Fruit fly (Drosophila melanogaster): Measurements from ENCODE around the gene SsRbeta.

Gene SsRbeta

dm6 chr3L:16145282-16145681, 15.9 kb downstream of the SsRbeta start:
- TF ChIP-seq vri (GFP tag; optimal IDR thresholded peaks at IDR 0.05) (peak; percentile 88), Eip75B (GFP tag; optimal IDR thresholded peaks at IDR 0.05) (peak; percentile 46), CG6163 (GFP tag; IDR thresholded peaks at IDR 0.05) (no peak)

dm6 chr3L:16145931-16146538, 16.6 kb downstream of the SsRbeta start:
- TF ChIP-seq Eip78C (GFP tag) = peak; percentile 54
- TF ChIP-seq CG11294 (GFP tag; IDR thresholded peaks at IDR 0.05) = no peak
- no peak for TF ChIP-seq fd59A (GFP tag; optimal IDR thresholded peaks at IDR 0.05)
- TF ChIP-seq topi (GFP tag; optimal IDR thresholded peaks at IDR 0.05) = no peak

DNA sequence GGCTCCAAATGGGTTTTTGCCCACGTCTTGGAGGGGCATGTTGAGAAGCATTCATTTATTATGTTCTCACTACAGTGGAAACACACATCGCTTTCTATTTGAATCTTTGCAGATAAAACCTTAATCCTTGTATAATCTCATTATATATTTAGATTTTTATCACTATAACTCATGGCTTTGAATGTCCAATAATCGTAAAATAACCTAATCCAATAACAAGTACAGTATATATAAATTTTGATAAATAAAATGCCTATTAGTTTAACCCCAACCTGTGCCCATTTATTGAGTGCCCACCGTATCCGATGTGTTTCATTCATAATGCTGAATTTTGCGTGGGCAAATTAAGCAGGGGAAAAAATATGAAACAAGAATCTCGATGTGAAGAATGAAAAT, 17.1 kb downstream of the SsRbeta start:
- TF ChIP-seq topi (GFP tag; optimal IDR thresholded peaks at IDR 0.05) = no peak
- TF ChIP-seq CG7368 (GFP tag; optimal IDR thresholded peaks at IDR 0.05) = no peak
- TF ChIP-seq Hr4 (GFP tag; optimal IDR thresholded peaks at IDR 0.05) = peak; percentile 5
- peak; percentile 75 for TF ChIP-seq Eip78C (GFP tag)

DNA sequence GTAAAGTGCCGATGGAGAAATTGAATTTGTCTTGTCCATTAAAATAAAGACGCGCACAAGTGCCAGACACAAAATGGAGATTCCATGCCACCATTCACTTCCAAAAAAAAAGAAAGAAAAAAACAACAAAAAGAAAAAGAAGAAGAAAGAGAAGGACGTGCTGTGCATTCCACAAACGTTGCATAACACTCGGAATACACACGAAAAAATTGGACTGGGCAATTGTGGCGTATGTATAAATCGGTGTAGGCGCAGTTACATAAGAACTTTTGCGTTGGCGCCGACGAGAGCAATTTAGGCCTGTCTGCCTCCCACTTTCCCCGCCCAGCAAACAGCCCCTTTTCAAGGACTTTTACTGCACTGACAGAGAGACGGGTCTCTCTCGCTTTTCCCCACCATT, 17.9 kb downstream of the SsRbeta start:
- TF ChIP-seq Sox15 (GFP tag; optimal IDR thresholded peaks at IDR 0.05) (no peak), Eip75B (GFP tag; optimal IDR thresholded peaks at IDR 0.05) (no peak), vri (GFP tag; optimal IDR thresholded peaks at IDR 0.05) (peak; percentile 58), dsx (GFP tag; optimal IDR thresholded peaks at IDR 0.05; ENCODE audit: poor library complexity, severe bottlenecking) (no peak), CG6163 (GFP tag; IDR thresholded peaks at IDR 0.05) (0 out of 3 replicates have a peak, but pooled peaks have one; percentile 7), CG10631 (GFP tag; optimal IDR thresholded peaks at IDR 0.05) (no peak), CG8319 (GFP tag; optimal IDR thresholded peaks at IDR 0.05) (no peak), topi (GFP tag; optimal IDR thresholded peaks at IDR 0.05) (no peak)

DNA sequence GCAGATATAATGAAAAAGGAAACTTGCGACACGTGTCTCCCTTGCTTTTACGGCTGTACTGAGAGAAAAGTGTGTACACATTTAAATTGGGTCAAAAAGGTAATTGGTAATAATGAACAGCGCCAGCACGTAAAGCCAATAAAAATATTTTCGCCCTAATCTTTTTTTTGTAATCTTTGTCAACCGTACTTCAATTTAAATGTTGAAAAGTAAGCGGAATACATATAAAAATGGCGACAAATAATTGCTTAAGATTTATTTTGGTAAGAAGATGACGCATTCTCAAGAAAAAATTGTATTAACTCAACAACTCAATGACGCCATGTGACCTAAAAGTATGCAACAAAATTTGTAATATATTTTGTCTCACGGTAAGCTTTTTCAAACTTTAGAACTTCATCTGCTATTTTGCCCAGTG, 18.4 kb downstream of the SsRbeta start:
- TF ChIP-seq salr (GFP tag; optimal IDR thresholded peaks at IDR 0.05) (peak in 1 of 2 experiments; percentile 59), Eip93F (GFP tag; optimal IDR thresholded peaks at IDR 0.05) (peak; percentile 8), Sox14 (GFP tag; optimal IDR thresholded peaks at IDR 0.05) (peak; percentile 36), CG32006 (GFP tag; optimal IDR thresholded peaks at IDR 0.05) (peak; percentile 61), Hr4 (GFP tag; optimal IDR thresholded peaks at IDR 0.05) (peak; percentile 36), CG11762 (GFP tag; optimal IDR thresholded peaks at IDR 0.05; ENCODE audit: insufficient read depth) (peak; percentile 61), CG7368 (GFP tag; optimal IDR thresholded peaks at IDR 0.05) (peak; percentile 20), CG1621 (tag; optimal IDR thresholded peaks at IDR 0.05) (no peak), Hr39 (GFP tag; optimal IDR thresholded peaks at IDR 0.05) (peak; percentile 21), spab (GFP tag; optimal IDR thresholded peaks at IDR 0.05) (peak; percentile 31), OdsH (GFP tag; optimal IDR thresholded peaks at IDR 0.05) (peak; percentile 36), CG9139 (GFP tag; optimal IDR thresholded peaks at IDR 0.05) (no peak), vri (GFP tag; optimal IDR thresholded peaks at IDR 0.05) (no peak), CG6792 (GFP tag; optimal IDR thresholded peaks at IDR 0.05) (peak; percentile 53), dsx (GFP tag; optimal IDR thresholded peaks at IDR 0.05; ENCODE audit: poor library complexity, severe bottlenecking) (no peak), CG4318 (GFP tag; optimal IDR thresholded peaks at IDR 0.05) (no peak), CG16779 (tag; optimal IDR thresholded peaks at IDR 0.05) (no peak), achi (GFP tag; optimal IDR thresholded peaks at IDR 0.05) (no peak), Hr38 (GFP tag; optimal IDR thresholded peaks at IDR 0.05) (no peak), Ets21C (GFP tag; optimal IDR thresholded peaks at IDR 0.05) (peak; percentile 31), net (GFP tag; optimal IDR thresholded peaks at IDR 0.05) (peak; percentile 31), pdm3 (GFP tag; optimal IDR thresholded peaks at IDR 0.05) (peak; percentile 31), svp (GFP tag) (no peak), acj6 (GFP tag; optimal IDR thresholded peaks at IDR 0.05) (peak; percentile 48), Gug (GFP tag; IDR thresholded peaks at IDR 0.05) (no peak), fd59A (GFP tag; optimal IDR thresholded peaks at IDR 0.05) (peak; percentile 21), CG8319 (GFP tag; optimal IDR thresholded peaks at IDR 0.05) (peak; percentile 46), Met (GFP tag; optimal IDR thresholded peaks at IDR 0.05) (peak; percentile 48), dac (GFP tag; optimal IDR thresholded peaks at IDR 0.05) (peak; percentile 8), Sox15 (GFP tag; optimal IDR thresholded peaks at IDR 0.05) (peak; percentile 15), CG6163 (GFP tag; IDR thresholded peaks at IDR 0.05) (no peak), Smox (GFP tag; optimal IDR thresholded peaks at IDR 0.05) (peak; percentile 55), CG6276 (GFP tag; optimal IDR thresholded peaks at IDR 0.05) (peak; percentile 17), CG8632 (GFP tag; optimal IDR thresholded peaks at IDR 0.05) (peak; percentile 45), fkh (GFP tag; optimal IDR thresholded peaks at IDR 0.05) (no peak), CG11294 (GFP tag; IDR thresholded peaks at IDR 0.05) (no peak), Sox102F (GFP tag; optimal IDR thresholded peaks at IDR 0.05) (peak; percentile 42)

Measured in whole organism, prepupa.